Fruit fly (Drosophila melanogaster) whole organism, adult: ENCODE results near the gene Ankrd49.

Experiments used
- CG1620 ChIP-seq: fragments of 200-800 bp; sonication (Bioruptor generic); optimal IDR thresholded peaks from 2 replicates; lab custom pipeline; 2016; ENCODE audit warnings: missing biosample characterization, missing genetic modification characterization
- CG33017 ChIP-seq: fragments of 200-800 bp; sonication (Bioruptor generic); optimal IDR thresholded peaks from 2 replicates; lab custom pipeline; 2018; ENCODE audit warnings: missing biosample characterization, mild to moderate bottlenecking, missing genetic modification characterization, moderate library complexity
- Crg-1 ChIP-seq: fragments of 200-800 bp; sonication (Bioruptor generic); optimal IDR thresholded peaks from 2 replicates; lab custom pipeline; 2016; ENCODE audit warnings: missing biosample characterization, missing genetic modification characterization
- Mnt ChIP-seq: fragments of 200-800 bp; sonication (Bioruptor generic); optimal IDR thresholded peaks from 2 replicates; lab custom pipeline; 2016; ENCODE audit warnings: missing biosample characterization, mild to moderate bottlenecking, missing genetic modification characterization
- cnc ChIP-seq, 2 experiments: fragments of >200 bp; optimal IDR thresholded peaks; 2 replicates each; lab custom pipeline; 2017
- toe ChIP-seq: fragments of 200-800 bp; sonication (Bioruptor generic); optimal IDR thresholded peaks from 2 replicates; lab custom pipeline; 2016; ENCODE audit warnings: missing biosample characterization, missing genetic modification characterization

DNA sequence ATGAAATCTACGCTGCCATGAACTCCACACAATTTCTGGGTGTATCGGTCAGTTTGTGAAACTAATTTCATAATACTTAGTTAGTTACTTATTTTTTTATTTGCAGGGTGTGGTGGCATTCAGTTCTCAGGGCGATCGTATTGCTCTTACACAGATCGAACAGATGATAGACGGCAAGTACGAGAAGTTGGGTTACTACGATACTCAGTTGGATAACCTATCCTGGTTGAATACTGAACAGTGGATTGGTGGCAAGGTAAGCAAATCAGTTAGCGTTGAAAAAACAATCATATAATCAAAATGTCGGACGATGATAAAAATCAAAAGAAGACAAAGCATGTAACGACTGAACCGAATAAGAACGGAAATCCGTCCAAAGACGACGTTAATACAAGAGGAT lies 19.4 kb upstream of the Ankrd49 start, which contains the start of gene CG33310:
- TF ChIP-seq cnc (optimal IDR thresholded peaks at IDR 0.05; lab: Kevin White, UChicago) (no peak), Crg-1 (GFP tag; lab: Kevin White, UChicago) (no peak), CG33017 (tag; lab: Kevin White, UChicago) (no peak), toe (no peak), CG1620 (GFP tag; lab: Kevin White, UChicago) (no peak), Mnt (GFP tag; lab: Kevin White, UChicago) (no peak)
